Worm (Caenorhabditis elegans): ENCODE measurements around the gene T15H9.5.

The T15H9.5 gene

ce11 chrII:9604685-9605084 lies 6.6 kb downstream of the T15H9.5 start:
- TF ChIP-seq ttx-3 (tag; optimal IDR thresholded peaks at IDR 0.05) (no peak), unc-86 (tag; optimal IDR thresholded peaks at IDR 0.05) (no peak)

- TF ChIP-seq ceh-31 (tag; optimal IDR thresholded peaks at IDR 0.05): no peak
- no peak for TF ChIP-seq rnt-1 (tag; optimal IDR thresholded peaks at IDR 0.05)
- no peak for TF ChIP-seq ceh-6 (GFP tag; optimal IDR thresholded peaks at IDR 0.05)
- TF ChIP-seq ama-1 (optimal IDR thresholded peaks at IDR 0.05): no peak
- no peak for TF ChIP-seq lim-6 (tag; optimal IDR thresholded peaks at IDR 0.05)
Measured at ce11 chrII:9604063-9604462, 7.2 kb downstream of the T15H9.5 start.

DNA sequence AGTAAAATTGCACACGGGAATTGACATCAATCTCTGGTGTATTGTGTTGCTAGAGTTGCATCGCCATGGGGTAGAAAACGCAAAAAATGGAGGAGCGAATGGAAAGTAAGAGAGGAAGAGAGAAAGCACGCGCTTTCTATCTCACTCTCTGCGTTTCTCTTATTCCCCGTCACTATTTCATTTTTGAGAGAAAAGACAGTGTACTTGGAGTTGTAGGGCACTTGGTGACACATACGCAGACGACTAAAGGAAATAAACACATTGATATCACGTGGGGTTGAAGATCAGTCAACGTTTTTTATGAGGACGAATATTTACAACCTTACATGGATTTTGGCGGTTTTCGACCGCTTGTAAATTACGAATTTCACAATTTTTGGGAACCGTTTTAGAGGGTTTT lies 7.8 kb downstream of the T15H9.5 start:
- peak; percentile 62 for TF ChIP-seq F13H6.1 (tag; optimal IDR thresholded peaks at IDR 0.05)
- peak; percentile 85 for TF ChIP-seq unc-55 (GFP tag; optimal IDR thresholded peaks at IDR 0.05)
- peak; percentile 52 for TF ChIP-seq dve-1 (tag; optimal IDR thresholded peaks at IDR 0.05)
- peak; percentile 76 for TF ChIP-seq nfya-1 (tag; optimal IDR thresholded peaks at IDR 0.05)
- peak; percentile 55 for TF ChIP-seq tbx-2 (tag; optimal IDR thresholded peaks at IDR 0.05)
- TF ChIP-seq pha-2 (tag; optimal IDR thresholded peaks at IDR 0.05): no peak
- TF ChIP-seq pros-1 (tag; optimal IDR thresholded peaks at IDR 0.05): peak; percentile 41
- TF ChIP-seq madf-2 (tag; optimal IDR thresholded peaks at IDR 0.05): no peak
- no peak for TF ChIP-seq ceh-19 (GFP tag; optimal IDR thresholded peaks at IDR 0.05)
- peak; percentile 84 for TF ChIP-seq ceh-18 (tag; optimal IDR thresholded peaks at IDR 0.05)
- no peak for TF ChIP-seq pag-3 (tag; optimal IDR thresholded peaks at IDR 0.05; ENCODE audit: borderline replicate concordance)
- peak; percentile 2 for TF ChIP-seq ceh-34 (tag; optimal IDR thresholded peaks at IDR 0.05)
- peak; percentile 59 for TF ChIP-seq elt-2 (tag; optimal IDR thresholded peaks at IDR 0.05)
- TF ChIP-seq rnt-1 (tag; optimal IDR thresholded peaks at IDR 0.05): peak; percentile 42
- peak; percentile 41 for TF ChIP-seq ceh-31 (tag; optimal IDR thresholded peaks at IDR 0.05)
- TF ChIP-seq ref-2 (tag; optimal IDR thresholded peaks at IDR 0.05): peak; percentile 10
- TF ChIP-seq pax-1 (tag; optimal IDR thresholded peaks at IDR 0.05): peak; percentile 32
- TF ChIP-seq pqm-1 (tag; optimal IDR thresholded peaks at IDR 0.05): peak; percentile 8
- TF ChIP-seq unc-42 (tag; optimal IDR thresholded peaks at IDR 0.05): peak; percentile 33
- peak; percentile 96 for TF ChIP-seq hlh-30 (tag; optimal IDR thresholded peaks at IDR 0.05; ENCODE audit: insufficient read depth)

DNA sequence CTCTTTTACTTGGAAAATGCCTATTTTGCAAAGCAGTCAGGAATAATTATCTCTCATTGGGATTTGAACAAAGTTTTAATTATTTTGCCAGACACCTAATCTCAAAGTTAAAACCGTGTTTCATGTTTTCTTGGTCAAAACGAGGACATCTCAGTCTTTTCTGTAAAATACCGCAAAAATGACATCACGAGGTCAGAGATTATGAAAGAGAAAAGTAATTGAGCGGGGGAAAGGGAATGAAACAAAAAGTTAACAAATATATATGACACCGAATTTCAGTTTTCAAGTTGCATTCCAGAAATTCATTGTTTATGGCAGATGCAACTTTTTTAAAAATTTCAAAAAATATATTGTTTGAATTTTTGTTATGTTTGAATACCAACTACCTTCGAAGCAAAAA lies 8.7 kb downstream of the T15H9.5 start:
- TF ChIP-seq lim-6 (tag; optimal IDR thresholded peaks at IDR 0.05) (no peak), nhr-11 (tag; optimal IDR thresholded peaks at IDR 0.05) (no peak), ttx-3 (tag; optimal IDR thresholded peaks at IDR 0.05) (no peak), sox-2 (GFP tag; IDR thresholded peaks at IDR 0.05) (no peak), ztf-16 (tag; optimal IDR thresholded peaks at IDR 0.05) (no peak), pha-4 (tag; optimal IDR thresholded peaks at IDR 0.05) (no peak), ceh-6 (GFP tag; optimal IDR thresholded peaks at IDR 0.05) (no peak), ceh-2 (tag; optimal IDR thresholded peaks at IDR 0.05) (no peak), ceh-14 (tag; optimal IDR thresholded peaks at IDR 0.05) (no peak), mec-3 (tag; optimal IDR thresholded peaks at IDR 0.05; ENCODE audit: borderline replicate concordance) (no peak), fkh-6 (tag; optimal IDR thresholded peaks at IDR 0.05) (no peak), madf-2 (tag; optimal IDR thresholded peaks at IDR 0.05) (no peak), ref-2 (tag; optimal IDR thresholded peaks at IDR 0.05) (no peak)

DNA sequence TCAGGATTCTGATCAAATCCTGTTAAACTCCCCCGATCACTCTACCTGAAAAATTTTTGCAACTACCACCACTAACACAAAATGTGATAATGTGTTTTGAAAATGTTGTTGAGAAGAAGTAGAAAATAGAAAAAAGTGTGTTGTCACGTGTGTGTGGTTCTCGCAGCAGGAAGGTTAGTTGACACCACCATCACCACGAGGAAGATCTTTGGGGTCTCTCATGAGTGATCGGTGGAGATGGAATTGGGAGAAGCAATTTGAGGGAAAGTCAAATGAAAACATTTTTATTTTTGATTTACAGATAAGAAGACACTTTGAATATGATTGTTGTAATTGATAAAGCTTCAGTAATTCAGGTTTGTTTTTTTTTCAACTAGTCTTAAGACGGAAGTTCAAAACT lies 9.6 kb downstream of the T15H9.5 start:
- no peak for TF ChIP-seq che-1 (tag; optimal IDR thresholded peaks at IDR 0.05)
- no peak for TF ChIP-seq eyg-1 (tag; optimal IDR thresholded peaks at IDR 0.05)
- TF ChIP-seq elt-2 (tag; optimal IDR thresholded peaks at IDR 0.05): no peak
- no peak for TF ChIP-seq lin-11 (tag; optimal IDR thresholded peaks at IDR 0.05)
- peak; percentile 40 for TF ChIP-seq hlh-30 (tag; optimal IDR thresholded peaks at IDR 0.05; ENCODE audit: insufficient read depth)
- TF ChIP-seq hlh-6 (tag; optimal IDR thresholded peaks at IDR 0.05): no peak
- no peak for TF ChIP-seq ceh-2 (tag; optimal IDR thresholded peaks at IDR 0.05)
- no peak for TF ChIP-seq tbx-2 (tag; optimal IDR thresholded peaks at IDR 0.05)
